Fruit fly (Drosophila melanogaster) whole organism, larva: Measurements from ENCODE around the gene CCHa2.

Source experiments
- noc ChIP-seq: fragments of 200-800 bp; sonication (Bioruptor generic); optimal IDR thresholded peaks from 3 replicates; lab custom pipeline; 2019; ENCODE audit warnings: missing biosample characterization, mild to moderate bottlenecking, missing genetic modification characterization, moderate library complexity

Gene CCHa2

DNA sequence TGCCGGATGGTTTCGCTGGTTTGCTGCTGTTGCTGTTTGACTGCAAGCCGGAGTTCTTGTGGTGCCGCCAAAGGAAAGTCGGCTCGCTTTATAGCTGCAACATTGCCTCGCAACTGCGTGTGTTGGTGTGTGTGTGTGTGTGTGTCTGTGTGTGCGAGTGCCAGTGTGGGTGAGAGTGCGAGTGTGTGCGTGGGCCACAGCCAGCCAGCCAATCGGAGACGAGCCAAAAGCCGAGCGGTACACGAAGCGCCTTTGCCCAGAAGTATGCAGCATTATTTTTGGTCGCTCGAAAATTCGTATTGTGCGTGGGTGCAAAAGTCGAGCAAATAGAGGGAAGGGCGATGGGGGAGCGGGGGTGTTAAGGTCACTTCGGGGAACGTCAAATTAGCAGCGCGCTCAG lies at the start of gene CCHa2:
TSS of gene CCHa2 (minus strand) at position 65 of the 400 bp plus-strand sequence.
- no peak for TF ChIP-seq noc (tag; lab: Kevin White, UChicago)

DNA sequence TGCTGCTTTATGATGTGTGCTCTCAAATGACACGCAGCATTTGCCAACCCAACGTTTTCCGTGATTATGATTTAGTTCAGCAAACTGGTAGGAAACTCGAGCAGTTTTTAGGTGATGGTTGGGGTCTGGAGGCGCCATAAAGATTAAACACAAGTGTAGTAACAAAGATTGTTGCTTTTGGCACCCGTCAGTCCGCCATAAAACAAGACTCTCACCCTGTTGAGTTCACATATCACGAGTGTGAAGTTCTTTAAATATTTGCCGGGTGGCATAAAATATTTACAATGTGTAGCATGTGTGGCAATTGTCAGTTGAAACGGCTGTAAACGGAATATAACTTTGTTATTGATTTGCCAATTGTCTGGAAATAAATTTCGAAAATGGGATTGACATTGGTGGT lies 46.7 kb upstream of the CCHa2 start:
- TF ChIP-seq noc (tag; lab: Kevin White, UChicago), result no peak

DNA sequence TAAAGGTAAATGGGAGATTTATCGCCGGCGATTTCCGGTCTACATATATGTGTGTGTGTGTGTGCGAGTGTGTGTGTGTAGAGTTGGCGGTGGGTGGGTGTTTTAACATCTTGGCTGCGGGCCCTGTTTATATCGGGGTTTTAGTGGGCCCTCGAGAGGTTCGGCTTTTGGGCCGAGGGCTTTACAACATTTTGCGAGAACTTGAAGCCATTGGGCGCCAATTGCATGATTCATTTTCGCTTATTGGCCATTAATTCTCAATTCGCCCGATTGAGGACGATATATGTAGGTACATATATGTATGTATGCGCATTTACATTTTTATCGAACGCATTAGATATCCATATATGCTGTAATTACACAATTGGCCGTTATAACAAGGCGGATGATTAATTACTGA lies 40.8 kb upstream of the CCHa2 start:
- no peak for TF ChIP-seq noc (tag; lab: Kevin White, UChicago)

DNA sequence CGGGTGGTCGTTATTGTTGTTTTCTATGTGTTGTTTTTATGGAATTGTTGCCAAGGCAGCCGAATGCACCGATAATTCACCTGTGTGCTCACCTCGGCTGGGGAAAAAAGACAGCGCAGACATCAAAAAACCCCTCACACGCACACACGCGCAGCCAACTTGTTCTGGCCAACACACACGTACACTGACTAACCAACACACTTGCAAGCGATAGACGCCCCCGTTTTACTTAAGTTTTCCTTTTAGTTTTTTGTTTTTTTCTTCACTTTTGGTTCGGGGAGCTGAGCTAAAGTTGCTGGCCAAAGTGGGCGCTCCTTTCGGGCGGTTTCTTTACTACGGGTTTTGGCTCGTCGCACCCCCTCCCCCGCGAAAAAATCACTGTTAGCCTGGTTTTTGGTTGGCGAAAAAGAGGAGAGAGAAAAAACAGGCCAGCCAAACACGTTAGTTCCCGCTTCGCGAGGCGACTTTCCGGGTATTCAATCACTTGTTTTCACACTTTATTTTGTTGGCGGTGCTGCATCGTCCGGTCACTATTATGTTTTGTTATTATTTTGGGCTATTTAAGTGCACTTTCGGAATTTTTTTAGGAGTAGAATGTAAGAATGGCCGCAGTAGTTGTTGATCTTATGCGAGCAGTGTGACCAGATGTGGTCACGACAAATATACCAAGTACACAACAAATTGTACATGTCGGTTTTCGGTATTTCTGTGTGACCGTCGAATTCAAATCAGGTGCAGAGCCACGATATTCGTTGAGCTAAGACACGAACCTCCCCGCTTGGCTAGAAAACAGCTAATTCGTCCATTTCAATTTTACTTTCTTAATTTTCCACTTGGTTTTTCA lies 39.5 kb upstream of the CCHa2 start, which contains the start of gene yrt:
TSS of gene yrt (minus strand) at position 660 of the 844 bp plus-strand sequence.
- no peak for TF ChIP-seq noc (tag; lab: Kevin White, UChicago)

DNA sequence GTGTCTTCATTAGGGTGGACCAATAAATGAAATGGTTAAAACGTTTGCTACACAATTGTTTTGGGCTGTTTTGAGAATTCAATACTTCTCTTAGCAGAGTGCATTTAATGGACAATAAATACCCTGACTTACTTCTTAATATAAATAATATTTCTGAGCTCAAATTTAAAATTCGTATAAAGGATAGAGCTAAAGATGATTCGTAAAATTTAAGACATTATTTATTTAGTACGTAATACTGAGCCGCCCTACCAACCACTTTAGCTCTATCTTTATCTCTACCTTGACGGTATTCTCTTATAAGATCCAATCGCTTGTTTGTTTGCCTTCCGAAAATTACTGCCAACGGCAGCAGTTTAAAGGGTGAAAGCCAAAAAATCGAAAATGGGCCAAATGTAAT lies 38.6 kb upstream of the CCHa2 start:
- peak; percentile 90 for TF ChIP-seq noc (tag; lab: Kevin White, UChicago)

DNA sequence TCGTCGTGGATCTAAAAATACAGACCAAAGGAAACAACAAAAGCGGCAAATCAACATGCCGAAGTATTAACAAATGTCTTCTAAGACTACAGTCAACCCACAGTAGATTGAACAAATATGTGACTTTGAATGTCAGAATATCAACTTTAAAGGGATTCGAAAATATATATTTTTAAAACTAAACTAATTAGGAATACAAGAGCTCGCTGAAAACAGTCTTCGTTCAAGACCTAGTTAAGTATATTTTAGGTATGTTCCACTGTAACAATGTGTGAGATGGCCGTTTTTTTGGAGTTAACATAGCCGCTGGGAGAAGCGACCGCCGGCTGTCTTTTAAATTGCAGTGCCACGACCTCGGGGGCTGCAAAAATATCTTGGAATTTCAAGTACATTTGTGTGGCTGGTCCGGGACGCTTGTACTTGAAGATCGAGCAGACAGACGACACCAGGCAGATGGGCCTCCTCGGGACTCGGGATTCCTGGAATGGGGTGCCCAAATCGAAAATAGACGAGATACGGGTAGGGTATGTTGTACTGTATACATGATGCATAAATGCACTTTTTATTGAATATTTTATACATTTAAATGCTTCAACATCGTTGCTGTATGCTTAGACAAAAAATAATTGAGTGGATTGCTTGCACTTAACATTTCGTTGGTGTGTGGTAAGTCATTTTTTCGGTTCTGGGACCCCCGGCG lies 33.5 kb upstream of the CCHa2 start:
- peak; percentile 57 for TF ChIP-seq noc (tag; lab: Kevin White, UChicago)

DNA sequence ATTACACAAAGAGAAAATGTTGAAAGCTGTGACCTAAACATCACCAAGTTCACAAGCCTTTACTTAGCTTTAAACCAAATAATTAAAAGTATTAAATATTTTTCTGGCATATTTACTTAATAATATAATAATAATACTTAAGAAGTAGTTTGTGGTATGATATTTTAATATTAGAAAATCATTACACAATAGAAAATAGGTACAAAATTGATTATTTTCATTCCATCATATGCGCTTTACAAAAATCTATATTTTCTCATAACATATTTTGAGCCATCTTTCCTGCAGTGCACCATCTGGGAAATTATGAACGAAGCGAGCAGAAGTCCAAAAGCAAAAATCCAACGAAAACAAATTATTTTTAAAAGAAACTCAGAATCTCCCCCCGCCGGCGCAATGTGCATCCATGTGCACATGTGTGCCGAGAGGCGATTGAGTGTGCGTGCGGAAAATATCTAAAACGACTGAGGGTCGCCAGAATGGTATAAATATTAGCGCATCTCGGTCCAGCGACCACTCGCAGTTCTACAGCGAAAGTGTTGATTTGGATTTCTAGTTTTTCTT lies 30.6 kb upstream of the CCHa2 start, which contains the start of gene Act87E:
TSS of gene Act87E (plus strand) at position 514 of the 564 bp plus-strand sequence.
- peak; percentile 12 for TF ChIP-seq noc (tag; lab: Kevin White, UChicago)

DNA sequence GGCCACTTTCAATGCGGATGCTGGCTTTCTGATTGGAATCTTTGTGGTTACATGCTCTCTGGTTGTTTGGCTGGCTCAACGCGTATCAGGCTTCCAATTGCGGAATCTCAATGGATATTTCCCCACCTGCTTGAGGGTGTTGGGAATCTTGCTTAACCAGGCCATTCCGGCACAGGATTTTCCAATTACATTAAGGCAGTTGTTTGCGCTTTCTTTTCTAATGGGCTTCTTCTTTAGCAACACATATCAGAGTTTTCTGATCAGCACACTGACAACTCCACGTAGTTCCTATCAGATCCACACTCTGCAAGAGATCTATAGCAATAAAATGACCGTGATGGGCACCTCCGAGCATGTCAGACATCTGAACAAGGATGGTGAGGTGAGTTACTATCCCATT lies 27.2 kb upstream of the CCHa2 start:
- no peak for TF ChIP-seq noc (tag; lab: Kevin White, UChicago)

DNA sequence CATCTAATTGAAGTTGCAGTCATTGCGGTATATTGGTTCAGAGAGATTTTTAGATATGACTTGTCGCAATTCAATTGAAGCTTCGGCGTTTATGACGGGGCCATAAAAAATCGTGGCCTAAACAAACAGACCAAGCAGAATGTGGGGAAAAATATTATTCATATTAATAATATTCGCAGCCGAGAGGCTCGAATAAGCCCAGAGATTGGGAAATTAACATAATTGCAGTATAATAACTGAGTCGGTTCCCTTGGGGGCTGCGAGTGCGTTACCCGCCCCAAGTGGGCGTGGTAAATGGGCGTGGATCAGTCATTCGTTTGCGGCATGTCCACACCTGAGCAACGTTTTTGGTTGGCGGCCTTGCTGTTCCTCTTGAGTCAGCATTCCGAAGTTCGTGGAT lies 25.0 kb upstream of the CCHa2 start, which contains the start of gene Ir87a:
TSS of gene Ir87a (plus strand) at position 301 of the 400 bp plus-strand sequence.
- TF ChIP-seq noc (tag; lab: Kevin White, UChicago), result no peak

DNA sequence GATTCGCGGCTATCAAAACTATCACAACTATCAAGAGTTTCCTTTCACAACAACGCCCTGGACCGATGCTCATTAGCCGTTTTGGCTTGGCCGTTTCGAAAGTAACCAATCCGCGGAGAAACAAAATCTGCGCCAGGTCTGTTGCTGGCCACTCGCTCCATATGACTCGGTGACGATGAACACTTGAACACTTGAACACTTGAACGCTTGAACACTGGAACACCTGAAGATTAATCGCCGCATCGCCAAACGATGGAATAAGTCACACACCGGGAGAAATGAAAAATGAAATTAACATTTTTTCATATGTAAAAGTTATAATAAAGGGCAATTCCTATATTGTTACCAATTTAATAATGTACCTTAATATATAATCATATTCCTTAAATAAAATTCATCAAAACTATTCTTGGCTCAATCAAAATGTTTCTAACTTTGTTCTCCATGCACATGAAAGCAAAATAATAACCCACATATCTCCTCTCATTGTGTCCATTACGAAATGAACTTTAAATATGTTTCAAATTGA lies 22.1 kb upstream of the CCHa2 start:
- TF ChIP-seq noc (tag; lab: Kevin White, UChicago), result no peak

DNA sequence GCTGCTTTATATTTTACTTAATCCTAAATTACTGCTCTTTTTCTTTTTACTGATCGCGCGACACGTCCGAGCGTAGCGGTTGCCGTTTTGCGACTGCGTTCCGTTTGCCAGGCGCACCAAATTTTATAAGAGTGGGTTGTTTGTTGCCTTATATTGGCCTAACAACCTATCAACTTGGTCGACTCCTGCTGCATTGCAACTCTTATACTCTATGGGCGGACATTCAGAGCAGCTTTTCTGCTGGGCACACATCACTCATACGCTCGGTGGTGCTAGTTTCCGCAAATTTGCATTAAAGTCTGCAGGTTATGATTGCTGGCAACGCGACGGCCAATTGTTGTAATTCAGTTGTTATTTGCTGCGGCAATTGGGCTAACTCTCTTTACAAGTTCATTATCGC lies 20.2 kb upstream of the CCHa2 start, which contains the start of gene yellow-e:
TSS of gene yellow-e (minus strand) at position 101 of the 400 bp plus-strand sequence.
- TF ChIP-seq noc (tag; lab: Kevin White, UChicago), result no peak

DNA sequence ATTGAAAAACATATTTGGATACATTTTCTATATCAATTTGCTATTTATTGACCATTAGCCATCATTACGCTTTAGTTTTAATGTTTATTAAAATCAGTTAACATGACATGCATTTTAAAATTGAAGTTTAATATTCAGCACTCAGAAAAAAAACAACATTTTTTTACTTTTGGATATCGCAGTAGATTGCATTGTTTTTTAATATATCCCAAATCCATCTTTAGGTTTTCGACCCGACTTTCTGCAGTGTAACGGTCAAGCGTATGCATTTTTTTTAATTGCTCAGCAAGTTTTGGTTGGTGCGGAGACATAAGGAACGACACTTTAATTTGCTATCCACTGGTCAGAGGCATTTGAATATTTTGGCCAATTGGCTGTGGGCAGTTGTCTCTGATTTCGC lies 17.7 kb upstream of the CCHa2 start:
- TF ChIP-seq noc (tag; lab: Kevin White, UChicago), result no peak

DNA sequence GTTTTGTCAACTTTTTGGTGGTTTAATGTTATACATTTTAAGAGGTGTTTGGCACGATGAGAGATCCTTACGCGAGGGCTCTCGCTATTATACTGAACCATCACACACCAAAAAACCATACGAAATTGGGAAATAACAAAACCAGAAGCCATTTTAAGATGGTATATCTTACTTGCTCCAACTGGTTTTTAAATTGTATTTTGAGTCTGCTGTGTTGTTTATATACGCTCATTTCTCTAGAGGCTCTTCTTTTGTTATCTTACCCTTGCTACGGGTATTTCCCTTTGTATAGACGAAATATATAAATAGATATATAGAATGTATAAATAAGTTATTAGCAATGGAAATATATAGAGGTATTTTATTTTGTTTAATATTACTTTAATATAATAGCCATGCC lies 11.9 kb upstream of the CCHa2 start, which contains the start of gene yellow-e2:
TSS of gene yellow-e2 (minus strand) at position 101 of the 400 bp plus-strand sequence.
- no peak for TF ChIP-seq noc (tag; lab: Kevin White, UChicago)

DNA sequence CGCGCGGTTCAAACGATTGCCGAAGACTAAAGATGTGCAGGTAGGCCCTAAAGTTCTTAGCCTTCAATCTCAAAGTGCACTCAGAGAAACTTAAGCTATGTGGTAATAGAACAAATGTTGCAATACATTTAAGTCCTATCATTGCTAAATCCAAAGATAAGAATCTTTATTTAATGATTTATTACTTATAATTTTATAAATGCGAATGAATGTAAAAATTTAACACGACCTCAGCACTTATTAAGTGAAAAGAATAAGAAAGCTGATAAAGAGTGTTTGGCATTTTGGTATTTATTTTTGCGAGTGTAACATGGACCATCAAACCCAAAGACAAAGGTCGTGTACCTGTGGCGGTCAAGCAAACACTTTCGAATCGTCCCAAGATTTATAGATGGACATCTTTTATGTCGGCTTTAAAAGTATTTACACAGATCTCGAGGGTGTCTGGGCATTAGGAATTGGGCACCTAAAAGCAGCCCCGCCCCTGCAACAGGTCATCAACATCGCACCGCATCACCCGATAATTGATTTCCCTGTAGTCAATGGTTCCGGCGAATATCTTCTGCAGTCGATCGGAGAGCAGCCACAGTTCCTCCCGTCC lies 9.9 kb upstream of the CCHa2 start, which contains the start of gene yellow-e3:
TSS of gene yellow-e3 (minus strand) at position 30 of the 601 bp plus-strand sequence.
- TF ChIP-seq noc (tag; lab: Kevin White, UChicago), result no peak

DNA sequence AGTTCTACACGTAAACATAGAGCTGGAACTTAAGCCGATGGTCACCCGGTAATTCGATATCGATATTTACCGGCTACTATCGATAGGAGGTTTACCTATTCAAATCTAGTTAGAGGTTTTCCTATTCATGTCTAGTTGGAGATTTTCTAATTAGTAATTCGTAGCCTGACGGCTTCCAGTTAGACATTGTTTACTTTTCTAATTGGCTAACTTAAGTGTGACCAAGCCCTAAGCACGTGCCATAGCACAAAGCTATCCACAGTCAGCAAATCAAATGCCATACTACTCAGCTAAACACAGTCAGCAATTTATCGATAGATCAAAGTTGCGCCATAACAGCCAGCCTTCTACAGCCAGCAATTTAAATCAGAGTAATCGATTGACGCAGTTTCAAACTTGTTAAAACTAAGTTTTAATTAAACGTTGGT lies 8.0 kb upstream of the CCHa2 start, which contains the start of gene Dpm3:
TSS of gene Dpm3 (minus strand) at position 20 of the 428 bp plus-strand sequence.
- TF ChIP-seq noc (tag; lab: Kevin White, UChicago), result no peak
